Fruit fly (Drosophila melanogaster) whole organism, embryonic: Measurements from ENCODE around the gene DCTN6-p27.

Source experiments
- CG30403 ChIP-seq: fragments of 200-800 bp; sonication (Bioruptor generic); optimal IDR thresholded peaks from 3 replicates; lab custom pipeline; 2016; ENCODE audit warnings: missing biosample characterization, missing genetic modification characterization
- CTCF ChIP-seq: fragments of 200-800 bp; sonication (Bioruptor generic); optimal IDR thresholded peaks from 2 replicates; lab custom pipeline; 2017; ENCODE audit warnings: missing biosample characterization, mild to moderate bottlenecking, missing genetic modification characterization, moderate library complexity
- GATAe ChIP-seq: fragments of 200-800 bp; sonication (Bioruptor generic); conservative IDR thresholded peaks from 2 replicates; pipeline ENCODE4 v1.3.6; 2022; ENCODE audit warnings: missing biosample characterization, missing genetic modification characterization
- Lim3 ChIP-seq: fragments of 200-800 bp; sonication (Bioruptor generic); IDR thresholded peaks from 2 replicates; pipeline ENCODE4 v1.3.6; 2022; ENCODE audit warnings: missing biosample characterization, missing genetic modification characterization
- ab ChIP-seq: fragments of 200-800 bp; sonication (Bioruptor generic); optimal IDR thresholded peaks from 2 replicates; lab custom pipeline; 2016; ENCODE audit warnings: missing biosample characterization, missing genetic modification characterization
- h ChIP-seq: fragments of >200 bp; optimal IDR thresholded peaks from 2 replicates; lab custom pipeline; 2017
- jumu ChIP-seq: fragments of 200-800 bp; sonication (Bioruptor generic); optimal IDR thresholded peaks from 3 replicates; lab custom pipeline; 2016; ENCODE audit warnings: missing biosample characterization, missing genetic modification characterization
- run ChIP-seq: fragments of 200-800 bp; sonication (Bioruptor generic); optimal IDR thresholded peaks from 3 replicates; lab custom pipeline; 2018; ENCODE audit warnings: missing biosample characterization, mild to moderate bottlenecking, missing genetic modification characterization
- twi ChIP-seq: fragments of 200-800 bp; optimal IDR thresholded peaks from 2 replicates; lab custom pipeline; 2019; ENCODE audit warnings: missing biosample characterization, mild to moderate bottlenecking, missing genetic modification characterization, moderate library complexity

DNA sequence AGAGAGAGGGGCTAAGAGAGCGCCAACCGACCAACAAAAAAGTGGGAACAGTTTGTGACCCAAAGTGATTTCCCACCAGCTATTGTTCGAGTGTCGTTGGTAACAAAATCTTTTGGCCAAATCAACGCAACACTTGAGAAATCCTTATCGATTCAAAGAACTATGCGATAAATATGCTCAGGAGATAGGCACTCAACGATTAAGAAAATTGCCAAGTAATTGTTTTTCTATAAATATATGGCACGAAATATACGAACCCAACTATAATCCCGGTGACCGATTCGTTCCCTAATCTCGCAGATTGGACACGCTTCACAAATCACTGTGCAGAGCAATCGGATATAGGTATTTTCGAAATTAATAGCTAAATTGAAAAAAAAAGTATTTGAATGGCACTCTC lies 21.0 kb upstream of the DCTN6-p27 start:
- no peak for TF ChIP-seq ab (GFP tag; lab: Kevin White, UChicago)
- TF ChIP-seq CTCF (GFP tag; lab: Kevin White, UChicago), result no peak
- TF ChIP-seq Lim3, result no peak
- TF ChIP-seq GATAe (GFP tag; lab: Robert Waterston, UW), result no peak
- TF ChIP-seq CG30403 (GFP tag; lab: Kevin White, UChicago), result no peak
- no peak for TF ChIP-seq h (lab: Kevin White, UChicago)
- no peak for TF ChIP-seq jumu (GFP tag; lab: Kevin White, UChicago)
- no peak for TF ChIP-seq twi
- no peak for TF ChIP-seq run (tag; lab: Kevin White, UChicago)
